Worm (Caenorhabditis elegans): ENCODE data around the gene col-68.
A peak's percentile ranks its signal among the peaks of the same experiment; 100 is the strongest.

Gene col-68

DNA sequence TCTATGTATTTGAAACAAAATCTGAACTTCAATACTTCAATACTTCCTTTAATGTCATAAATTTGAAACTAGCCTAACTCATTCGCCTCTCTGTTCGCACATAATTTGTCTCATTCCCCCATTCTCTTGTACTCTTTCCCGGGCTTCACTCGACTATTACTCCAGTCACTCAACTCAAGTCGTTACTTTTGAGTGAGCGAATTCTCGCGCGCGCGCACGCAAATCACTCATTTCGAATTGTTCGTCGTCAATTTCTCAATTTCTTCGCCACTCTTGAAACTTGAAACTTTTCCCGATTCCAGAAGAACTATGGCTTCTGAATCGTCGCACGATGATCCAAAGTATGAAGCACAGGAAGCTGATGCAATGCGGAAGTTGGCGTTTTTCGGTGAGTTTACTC is at the start of gene col-68:
Gene col-68, plus strand, starts transcription at position 301 of the 400 bp plus-strand sequence.
- no peak for TF ChIP-seq hmg-4 (GFP tag; optimal IDR thresholded peaks at IDR 0.05)
- no peak for TF ChIP-seq tbx-37 (GFP tag; conservative IDR thresholded peaks at IDR 0.05)
- TF ChIP-seq tra-4 (tag; optimal IDR thresholded peaks at IDR 0.05) = no peak
- TF ChIP-seq pes-1 (GFP tag; IDR thresholded peaks at IDR 0.05) = no peak
- no peak for TF ChIP-seq ceh-36 (tag; optimal IDR thresholded peaks at IDR 0.05)

DNA sequence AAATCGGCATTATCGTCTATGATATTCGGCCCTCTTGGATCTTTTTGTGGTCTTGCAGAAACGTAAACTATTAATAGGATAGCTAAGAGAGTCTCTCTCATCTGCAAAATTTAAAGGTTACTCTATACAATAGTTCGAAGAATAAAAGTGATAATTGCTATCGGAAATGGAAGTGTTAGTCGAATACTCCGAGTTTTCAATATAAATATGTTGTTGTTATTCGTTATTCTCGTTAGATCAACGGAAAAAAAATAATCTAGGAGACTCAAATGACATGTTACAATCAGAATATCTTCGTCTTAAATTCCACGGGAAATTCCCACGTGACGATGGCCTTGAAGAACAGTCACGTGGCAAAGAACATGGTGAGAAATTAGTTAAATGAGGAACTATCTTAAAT is 49.1 kb upstream of the col-68 start, which contains the start of gene tre-5:
Gene tre-5, minus strand, starts transcription at position 101 of the 400 bp plus-strand sequence.
- TF ChIP-seq sea-1 (GFP tag; conservative IDR thresholded peaks at IDR 0.05) (no peak), hmbx-1 (tag; optimal IDR thresholded peaks at IDR 0.05) (no peak), flt-1 (GFP tag; IDR thresholded peaks at IDR 0.05) (no peak), B0310.2 (tag; optimal IDR thresholded peaks at IDR 0.05) (no peak)

DNA sequence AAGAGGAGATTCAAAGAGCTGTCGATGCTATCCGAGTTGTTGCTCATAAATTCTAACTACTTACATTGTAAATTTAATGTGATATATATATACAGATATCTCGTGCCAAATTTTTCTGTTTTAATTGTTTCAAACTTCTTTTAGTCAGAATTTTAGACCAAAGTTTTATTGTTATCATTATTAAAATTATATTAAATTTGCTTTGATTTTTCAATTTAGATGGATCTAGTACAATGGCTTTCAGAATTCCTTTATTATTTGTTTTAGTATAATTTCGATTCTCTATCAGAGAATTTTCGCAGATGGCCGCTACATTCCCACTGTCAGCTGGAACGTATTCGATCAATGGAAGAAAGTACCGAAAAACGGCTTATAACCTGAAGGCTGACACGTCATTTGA is 47.0 kb upstream of the col-68 start, which contains the start of gene ascc-1:
Gene ascc-1, plus strand, starts transcription at position 301 of the 400 bp plus-strand sequence.
- no peak for TF ChIP-seq flt-1 (GFP tag; IDR thresholded peaks at IDR 0.05)
- no peak for TF ChIP-seq ceh-36 (tag; optimal IDR thresholded peaks at IDR 0.05)

- TF ChIP-seq tbx-11 (GFP tag; IDR thresholded peaks at IDR 0.05) = no peak
- no peak for TF ChIP-seq sea-1 (GFP tag; conservative IDR thresholded peaks at IDR 0.05)
- no peak for TF ChIP-seq ets-7 (tag; optimal IDR thresholded peaks at IDR 0.05)
- TF ChIP-seq ceh-13 (GFP tag; optimal IDR thresholded peaks at IDR 0.05) = no peak
- no peak for TF ChIP-seq tbx-37 (GFP tag; conservative IDR thresholded peaks at IDR 0.05)
- TF ChIP-seq tra-4 (tag; optimal IDR thresholded peaks at IDR 0.05) = no peak
- TF ChIP-seq hnd-1 (tag; optimal IDR thresholded peaks at IDR 0.05) = no peak
- TF ChIP-seq scrt-1 (GFP tag; IDR thresholded peaks at IDR 0.05) = no peak
- no peak for TF ChIP-seq flt-1 (GFP tag; IDR thresholded peaks at IDR 0.05)
- no peak for TF ChIP-seq B0310.2 (tag; optimal IDR thresholded peaks at IDR 0.05)
- no peak for TF ChIP-seq pes-1 (GFP tag; IDR thresholded peaks at IDR 0.05)
- TF ChIP-seq ceh-36 (tag; optimal IDR thresholded peaks at IDR 0.05) = no peak
- no peak for TF ChIP-seq aly-1 (tag; optimal IDR thresholded peaks at IDR 0.05)
- TF ChIP-seq hmg-4 (GFP tag; optimal IDR thresholded peaks at IDR 0.05) = no peak
Observed at ce11 chrII:57873-58272, 46.5 kb upstream of the col-68 start.

DNA sequence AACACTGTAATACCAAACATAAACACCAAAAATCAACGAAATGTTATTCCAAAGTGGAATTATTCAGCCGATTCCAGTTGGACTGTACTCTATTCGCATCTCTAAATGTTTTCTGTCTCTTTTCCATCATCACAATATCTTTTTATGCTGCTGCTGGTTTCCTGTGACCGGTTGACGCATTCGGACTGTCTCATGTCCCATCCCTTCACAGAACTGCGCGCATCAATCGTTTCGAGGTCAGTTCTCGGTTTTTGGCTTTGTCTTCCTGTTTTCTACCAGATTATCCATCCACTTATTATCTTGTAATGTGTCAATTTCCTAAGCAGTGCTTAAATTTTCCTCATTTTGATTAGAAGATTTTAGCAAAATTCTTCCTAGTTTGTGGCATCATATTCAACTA is 44.3 kb upstream of the col-68 start:
- TF ChIP-seq B0310.2 (tag; optimal IDR thresholded peaks at IDR 0.05) = no peak
- no peak for TF ChIP-seq tbx-11 (GFP tag; IDR thresholded peaks at IDR 0.05)
- TF ChIP-seq tbx-37 (GFP tag; conservative IDR thresholded peaks at IDR 0.05) = no peak
- no peak for TF ChIP-seq aly-1 (tag; optimal IDR thresholded peaks at IDR 0.05)
- TF ChIP-seq hmg-4 (GFP tag; optimal IDR thresholded peaks at IDR 0.05) = no peak
- no peak for TF ChIP-seq ets-7 (tag; optimal IDR thresholded peaks at IDR 0.05)
- no peak for TF ChIP-seq scrt-1 (GFP tag; IDR thresholded peaks at IDR 0.05)
- no peak for TF ChIP-seq hnd-1 (tag; optimal IDR thresholded peaks at IDR 0.05)
- no peak for TF ChIP-seq ceh-13 (GFP tag; optimal IDR thresholded peaks at IDR 0.05)
- no peak for TF ChIP-seq ama-1 (optimal IDR thresholded peaks at IDR 0.05)
- TF ChIP-seq ceh-36 (tag; optimal IDR thresholded peaks at IDR 0.05) = no peak
- no peak for TF ChIP-seq hmbx-1 (tag; optimal IDR thresholded peaks at IDR 0.05)
- no peak for TF ChIP-seq tra-4 (tag; optimal IDR thresholded peaks at IDR 0.05)
- TF ChIP-seq pes-1 (GFP tag; IDR thresholded peaks at IDR 0.05) = no peak
- TF ChIP-seq sea-1 (GFP tag; conservative IDR thresholded peaks at IDR 0.05) = no peak
- no peak for TF ChIP-seq F13C5.2 (tag; optimal IDR thresholded peaks at IDR 0.05)
- TF ChIP-seq flt-1 (GFP tag; IDR thresholded peaks at IDR 0.05) = no peak

ce11 chrII:61013-61412 is 43.3 kb upstream of the col-68 start, which contains the start of gene C23H3.2:
C23H3.2 (plus strand) TSS chrII:61313.
- TF ChIP-seq tbx-37 (GFP tag; conservative IDR thresholded peaks at IDR 0.05) (no peak), ets-7 (tag; optimal IDR thresholded peaks at IDR 0.05) (no peak), ceh-36 (tag; optimal IDR thresholded peaks at IDR 0.05) (no peak), ceh-13 (GFP tag; optimal IDR thresholded peaks at IDR 0.05) (no peak), aly-1 (tag; optimal IDR thresholded peaks at IDR 0.05) (no peak), ama-1 (optimal IDR thresholded peaks at IDR 0.05) (no peak), hmg-4 (GFP tag; optimal IDR thresholded peaks at IDR 0.05) (no peak), scrt-1 (GFP tag; IDR thresholded peaks at IDR 0.05) (no peak), B0310.2 (tag; optimal IDR thresholded peaks at IDR 0.05) (no peak), hmbx-1 (tag; optimal IDR thresholded peaks at IDR 0.05) (no peak), flt-1 (GFP tag; IDR thresholded peaks at IDR 0.05) (no peak), hnd-1 (tag; optimal IDR thresholded peaks at IDR 0.05) (no peak), tra-4 (tag; optimal IDR thresholded peaks at IDR 0.05) (no peak), sea-1 (GFP tag; conservative IDR thresholded peaks at IDR 0.05) (no peak), F13C5.2 (tag; optimal IDR thresholded peaks at IDR 0.05) (no peak)

ce11 chrII:65484-65883 is 38.9 kb upstream of the col-68 start:
- no peak for TF ChIP-seq hmg-4 (GFP tag; optimal IDR thresholded peaks at IDR 0.05)
- TF ChIP-seq hnd-1 (tag; optimal IDR thresholded peaks at IDR 0.05) = no peak

ce11 chrII:66322-66721 is 38.0 kb upstream of the col-68 start:
- TF ChIP-seq tbx-37 (GFP tag; conservative IDR thresholded peaks at IDR 0.05) (no peak), ets-7 (tag; optimal IDR thresholded peaks at IDR 0.05) (peak; percentile 34), hmg-4 (GFP tag; optimal IDR thresholded peaks at IDR 0.05) (peak; percentile 68), pes-1 (GFP tag; IDR thresholded peaks at IDR 0.05) (0 out of 2 replicates have a peak, but pooled peaks have one; percentile 6), flt-1 (GFP tag; IDR thresholded peaks at IDR 0.05) (no peak), B0310.2 (tag; optimal IDR thresholded peaks at IDR 0.05) (peak; percentile 12), ceh-13 (GFP tag; optimal IDR thresholded peaks at IDR 0.05) (no peak), tra-4 (tag; optimal IDR thresholded peaks at IDR 0.05) (no peak), aly-1 (tag; optimal IDR thresholded peaks at IDR 0.05) (peak; percentile 39), F13C5.2 (tag; optimal IDR thresholded peaks at IDR 0.05) (peak; percentile 53)

Data from whole organism, early embryonic.